Worm (Caenorhabditis elegans): ENCODE measurements around the gene sucl-1.

DNA sequence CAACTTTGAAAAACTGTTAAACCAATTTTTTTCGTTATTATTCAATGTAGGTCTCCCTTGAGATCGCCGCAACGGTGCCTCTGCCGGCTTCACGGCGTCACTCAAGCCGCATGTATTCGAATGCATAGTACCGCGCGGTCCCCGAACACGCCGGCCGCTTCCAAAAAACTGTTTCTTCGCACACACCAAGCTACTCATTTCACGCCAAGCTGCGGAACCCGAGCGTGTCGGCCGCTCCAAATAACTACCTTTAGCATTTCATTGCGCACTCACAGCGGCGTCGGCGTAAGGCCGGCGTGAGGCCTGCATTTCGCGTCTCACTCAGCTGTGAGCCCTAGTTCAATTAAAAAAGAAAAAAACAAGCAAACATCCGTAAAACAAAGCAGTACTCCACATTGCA is 2.8 kb downstream of the sucl-1 start:
- TF ChIP-seq ztf-11 (tag; optimal IDR thresholded peaks at IDR 0.05) (no peak), ceh-82 (tag; optimal IDR thresholded peaks at IDR 0.05) (no peak), snpc-4 (tag; optimal IDR thresholded peaks at IDR 0.05) (no peak), lin-13 (GFP tag; optimal IDR thresholded peaks at IDR 0.05) (no peak), fos-1 (tag; optimal IDR thresholded peaks at IDR 0.05) (no peak), nhr-77 (tag; optimal IDR thresholded peaks at IDR 0.05) (no peak), ama-1 (optimal IDR thresholded peaks at IDR 0.05) (no peak), nhr-10 (tag; optimal IDR thresholded peaks at IDR 0.05) (no peak), mdl-1 (tag; optimal IDR thresholded peaks at IDR 0.05) (no peak), unc-39 (tag; optimal IDR thresholded peaks at IDR 0.05) (no peak)
